ENCODE assay signal across 1 worm cellular context in genomic region chrX:7814747-7815146, ce11.
TF ChIP-seq lines count a peak whose summit lies in the region.

No protein-coding gene starts in this region.

TF ChIP-seq in whole organism, L4 larva, 104 proteins besides CTCF, POLR2A, EP300 and RAD21 (continued from another document):
- TF ChIP-seq spr-3 (GFP tag; optimal IDR thresholded peaks at IDR 0.05; lab: Kevin White, UChicago) (no peak), nhr-237 (tag; optimal IDR thresholded peaks at IDR 0.05; lab: Kevin White, UChicago) (no peak), daf-8 (GFP tag; IDR thresholded peaks at IDR 0.05; lab: Robert Waterston, UW) (no peak), nhr-102 (tag; optimal IDR thresholded peaks at IDR 0.05; lab: Kevin White, UChicago) (no peak), ceh-62 (tag; optimal IDR thresholded peaks at IDR 0.05; lab: Kevin White, UChicago) (no peak), lin-13 (GFP tag; optimal IDR thresholded peaks at IDR 0.05; lab: Kevin White, UChicago) (no peak), unc-130 (GFP tag; optimal IDR thresholded peaks at IDR 0.05; lab: Kevin White, UChicago) (no peak), F49E8.2 (tag; optimal IDR thresholded peaks at IDR 0.05; lab: Kevin White, UChicago; ENCODE audit: borderline replicate concordance) (no peak), aha-1 (tag; lab: Kevin White, UChicago) (no peak), ces-1 (GFP tag; optimal IDR thresholded peaks at IDR 0.05; lab: Kevin White, UChicago) (no peak), T20F7.1 (GFP tag; optimal IDR thresholded peaks at IDR 0.05; lab: Kevin White, UChicago) (no peak), mxl-2 (GFP tag; conservative IDR thresholded peaks at IDR 0.05; lab: Robert Waterston, UW) (no peak), saeg-2 (GFP tag; IDR thresholded peaks at IDR 0.05; lab: Robert Waterston, UW) (no peak)
